Worm (Caenorhabditis elegans): Measurements from ENCODE around the gene F53C3.7.

The F53C3.7 gene

DNA sequence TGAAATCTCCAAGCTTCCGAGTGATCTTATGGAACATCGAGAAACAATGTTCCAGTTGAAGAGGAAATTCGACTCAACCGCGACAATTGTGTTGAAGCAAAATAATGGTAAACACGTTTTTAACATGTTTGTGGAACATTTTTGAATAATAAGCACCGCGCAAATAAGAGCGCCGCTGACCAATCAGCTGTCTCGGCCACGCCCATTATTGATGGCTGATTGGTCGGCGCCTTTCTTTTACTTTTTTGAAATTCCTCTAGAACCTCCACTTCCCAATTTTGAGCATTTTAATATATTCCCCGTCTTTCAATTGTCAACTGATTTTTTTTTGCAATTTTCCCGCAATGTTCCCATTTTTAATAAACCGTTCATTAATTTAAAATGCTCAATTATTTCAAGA lies 13.3 kb downstream of the F53C3.7 start:
- TF ChIP-seq ref-1 (GFP tag; conservative IDR thresholded peaks at IDR 0.05), result no peak
- TF ChIP-seq cog-1 (tag; optimal IDR thresholded peaks at IDR 0.05), result no peak
- no peak for TF ChIP-seq T22C8.4 (GFP tag; IDR thresholded peaks at IDR 0.05)
- no peak for TF ChIP-seq med-1 (GFP tag; optimal IDR thresholded peaks at IDR 0.05; ENCODE audit: insufficient read depth)
- no peak for TF ChIP-seq ztf-29 (GFP tag; IDR thresholded peaks at IDR 0.05)
- no peak for TF ChIP-seq ztf-23 (GFP tag; IDR thresholded peaks at IDR 0.05)
- TF ChIP-seq klf-2 (GFP tag; conservative IDR thresholded peaks at IDR 0.05), result no peak
- no peak for TF ChIP-seq tab-1 (GFP tag; IDR thresholded peaks at IDR 0.05)
- no peak for TF ChIP-seq flt-1 (GFP tag; IDR thresholded peaks at IDR 0.05)

DNA sequence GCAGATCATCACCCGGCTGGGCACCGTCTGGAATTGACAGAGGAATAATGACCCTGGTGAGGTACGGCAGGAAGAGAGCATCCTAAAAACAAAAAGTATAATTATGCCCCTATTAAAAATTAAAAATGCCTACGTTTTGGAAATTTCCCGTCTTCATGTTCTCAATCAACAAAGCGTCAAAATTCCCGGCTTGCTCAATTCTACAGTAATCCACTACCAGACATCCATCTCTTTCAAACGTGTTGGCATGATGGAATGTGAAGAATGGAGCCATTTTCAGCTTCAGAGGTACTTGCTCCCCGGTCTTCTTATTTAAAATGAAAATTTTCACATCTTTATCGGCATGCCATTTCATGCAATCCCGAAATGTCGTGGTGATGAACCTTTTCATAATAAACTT lies 14.4 kb downstream of the F53C3.7 start:
- no peak for TF ChIP-seq flt-1 (GFP tag; IDR thresholded peaks at IDR 0.05)
- no peak for TF ChIP-seq ref-1 (GFP tag; conservative IDR thresholded peaks at IDR 0.05)
- TF ChIP-seq ztf-23 (GFP tag; IDR thresholded peaks at IDR 0.05), result no peak
- TF ChIP-seq cog-1 (tag; optimal IDR thresholded peaks at IDR 0.05), result no peak
- no peak for TF ChIP-seq klf-2 (GFP tag; conservative IDR thresholded peaks at IDR 0.05)
- no peak for TF ChIP-seq T22C8.4 (GFP tag; IDR thresholded peaks at IDR 0.05)
- TF ChIP-seq med-1 (GFP tag; optimal IDR thresholded peaks at IDR 0.05; ENCODE audit: insufficient read depth), result no peak
- no peak for TF ChIP-seq ztf-29 (GFP tag; IDR thresholded peaks at IDR 0.05)
- no peak for TF ChIP-seq tab-1 (GFP tag; IDR thresholded peaks at IDR 0.05)

DNA sequence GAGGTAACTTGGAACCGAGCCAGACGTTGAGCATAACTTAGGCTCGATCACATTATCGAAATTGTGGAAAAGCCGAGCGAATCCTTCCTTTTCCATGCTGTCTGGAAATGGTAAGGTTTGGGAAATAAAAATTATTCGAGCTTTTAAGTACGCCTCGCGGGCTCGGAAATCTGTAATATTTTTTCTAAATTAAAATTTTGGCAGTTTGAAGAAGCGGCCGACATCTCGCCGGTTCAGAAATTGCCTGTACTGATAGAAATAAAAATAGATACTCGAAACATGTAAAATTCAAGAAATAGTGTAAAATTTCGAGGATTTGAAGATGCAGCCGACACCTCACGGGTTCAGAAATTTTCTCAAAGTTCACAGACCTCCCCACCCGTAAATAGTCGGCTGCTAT lies 15.9 kb downstream of the F53C3.7 start, which contains the start of gene bcmo-2:
Gene bcmo-2 (minus strand): TSS at position 101 of the 400 bp plus-strand sequence.
- TF ChIP-seq ztf-29 (GFP tag; IDR thresholded peaks at IDR 0.05), result no peak
- TF ChIP-seq med-1 (GFP tag; optimal IDR thresholded peaks at IDR 0.05; ENCODE audit: insufficient read depth), result no peak
- no peak for TF ChIP-seq tab-1 (GFP tag; IDR thresholded peaks at IDR 0.05)
- no peak for TF ChIP-seq ztf-23 (GFP tag; IDR thresholded peaks at IDR 0.05)
- no peak for TF ChIP-seq klf-2 (GFP tag; conservative IDR thresholded peaks at IDR 0.05)
- no peak for TF ChIP-seq ref-1 (GFP tag; conservative IDR thresholded peaks at IDR 0.05)
- TF ChIP-seq cog-1 (tag; optimal IDR thresholded peaks at IDR 0.05), result no peak
- no peak for TF ChIP-seq T22C8.4 (GFP tag; IDR thresholded peaks at IDR 0.05)
- no peak for TF ChIP-seq flt-1 (GFP tag; IDR thresholded peaks at IDR 0.05)

DNA sequence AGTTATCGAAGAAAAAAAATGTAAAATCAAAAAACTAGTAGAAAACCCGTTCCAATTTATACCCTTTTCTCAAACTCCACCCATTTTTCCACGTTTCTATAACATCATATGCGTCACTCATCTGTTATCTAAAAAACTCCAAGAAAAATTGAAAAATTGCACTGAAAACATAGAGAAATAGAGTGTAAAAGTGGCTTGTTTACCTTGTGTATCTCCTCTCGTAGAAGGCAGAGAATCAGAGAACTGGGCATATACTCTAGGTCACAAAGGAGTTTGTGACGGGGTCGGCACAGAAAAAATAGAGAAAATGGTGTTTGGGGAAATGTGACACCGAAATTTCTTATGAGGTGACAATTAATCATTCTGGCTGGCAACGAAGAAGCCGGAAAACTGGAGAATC lies 16.4 kb downstream of the F53C3.7 start:
- TF ChIP-seq klf-2 (GFP tag; conservative IDR thresholded peaks at IDR 0.05) (no peak), ztf-29 (GFP tag; IDR thresholded peaks at IDR 0.05) (no peak), T22C8.4 (GFP tag; IDR thresholded peaks at IDR 0.05) (no peak), med-1 (GFP tag; optimal IDR thresholded peaks at IDR 0.05; ENCODE audit: insufficient read depth) (no peak), ref-1 (GFP tag; conservative IDR thresholded peaks at IDR 0.05) (no peak), ztf-23 (GFP tag; IDR thresholded peaks at IDR 0.05) (no peak), flt-1 (GFP tag; IDR thresholded peaks at IDR 0.05) (no peak), tab-1 (GFP tag; IDR thresholded peaks at IDR 0.05) (no peak), cog-1 (tag; optimal IDR thresholded peaks at IDR 0.05) (no peak)

DNA sequence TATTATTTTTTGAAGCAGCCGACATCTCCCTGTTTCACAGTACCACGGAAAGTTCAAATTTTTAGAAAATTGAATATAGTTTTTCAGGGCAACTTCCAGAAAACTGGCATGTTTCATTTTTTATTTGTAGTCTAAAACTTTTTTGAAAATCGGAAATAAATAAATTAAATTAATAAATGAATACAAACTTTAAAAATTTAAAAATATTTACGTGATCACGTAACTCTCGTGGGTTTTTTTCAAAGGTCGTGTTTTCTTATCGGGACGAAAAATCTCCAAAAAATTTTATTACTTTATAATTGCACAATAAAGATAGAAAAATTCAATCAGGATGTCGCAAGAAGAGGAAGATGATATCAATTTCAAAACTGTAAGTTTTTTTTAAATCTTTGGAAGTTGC lies 16.9 kb downstream of the F53C3.7 start, which contains the start of gene F53C3.1:
Gene F53C3.1 (plus strand): TSS at position 301 of the 400 bp plus-strand sequence.
- TF ChIP-seq ref-1 (GFP tag; conservative IDR thresholded peaks at IDR 0.05) (no peak), flt-1 (GFP tag; IDR thresholded peaks at IDR 0.05) (no peak), ztf-23 (GFP tag; IDR thresholded peaks at IDR 0.05) (no peak), cog-1 (tag; optimal IDR thresholded peaks at IDR 0.05) (no peak), klf-2 (GFP tag; conservative IDR thresholded peaks at IDR 0.05) (no peak)

DNA sequence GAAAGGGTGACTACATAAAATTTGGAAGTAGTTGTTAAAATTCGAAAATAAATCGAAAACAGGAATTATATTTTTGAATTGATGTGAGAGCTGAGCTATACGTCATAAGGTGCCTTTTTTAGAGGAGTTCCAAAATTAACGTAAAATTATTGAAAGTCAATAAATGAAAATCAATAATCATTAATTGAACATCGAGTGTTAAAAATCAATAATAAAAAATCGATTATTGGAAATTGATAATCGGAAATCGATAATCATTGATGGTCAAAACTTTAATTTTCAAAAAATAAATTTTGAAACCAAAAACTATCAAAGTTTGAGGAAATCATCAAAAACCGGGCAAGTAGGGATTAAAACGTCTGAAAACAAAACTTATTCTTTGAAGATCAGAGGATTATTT lies 18.8 kb downstream of the F53C3.7 start:
- TF ChIP-seq klf-2 (GFP tag; conservative IDR thresholded peaks at IDR 0.05) (no peak), T22C8.4 (GFP tag; IDR thresholded peaks at IDR 0.05) (peak; percentile 33; the same call in 1 of the 2 replicates)

DNA sequence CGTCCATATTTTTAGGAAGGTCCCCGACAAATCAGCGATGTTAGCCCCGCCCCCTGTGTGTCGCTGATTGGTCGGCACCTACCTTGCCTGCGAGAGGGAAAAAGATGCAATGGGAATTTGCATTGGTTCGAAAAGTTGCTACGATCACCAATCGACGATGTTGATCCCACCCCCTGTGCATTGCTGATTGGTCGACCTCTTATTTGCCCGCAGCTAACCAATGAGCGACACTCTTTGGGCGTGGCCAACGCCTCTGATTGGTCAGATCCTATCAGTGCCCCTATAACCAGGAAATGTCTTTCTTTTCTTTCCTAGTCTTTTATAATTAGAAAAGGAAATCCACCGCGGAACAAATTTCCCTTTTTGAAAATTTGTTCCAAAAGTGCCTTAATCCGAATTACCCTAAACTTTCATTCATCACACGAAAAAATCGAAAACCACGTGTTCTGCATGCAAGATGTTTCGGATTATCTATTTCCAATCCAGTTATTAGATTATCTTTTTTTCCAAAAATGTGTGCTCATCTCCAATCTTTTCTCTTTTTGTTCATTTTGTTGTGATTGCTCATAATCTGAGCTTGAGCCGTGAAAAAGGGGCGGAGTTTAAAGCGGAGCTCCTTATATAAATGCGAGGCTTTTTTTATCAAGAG lies 23.3 kb downstream of the F53C3.7 start:
- TF ChIP-seq ztf-23 (GFP tag; IDR thresholded peaks at IDR 0.05) (no peak), flt-1 (GFP tag; IDR thresholded peaks at IDR 0.05) (no peak), klf-2 (GFP tag; conservative IDR thresholded peaks at IDR 0.05) (no peak), tab-1 (GFP tag; IDR thresholded peaks at IDR 0.05) (no peak), T22C8.4 (GFP tag; IDR thresholded peaks at IDR 0.05) (no peak)

DNA sequence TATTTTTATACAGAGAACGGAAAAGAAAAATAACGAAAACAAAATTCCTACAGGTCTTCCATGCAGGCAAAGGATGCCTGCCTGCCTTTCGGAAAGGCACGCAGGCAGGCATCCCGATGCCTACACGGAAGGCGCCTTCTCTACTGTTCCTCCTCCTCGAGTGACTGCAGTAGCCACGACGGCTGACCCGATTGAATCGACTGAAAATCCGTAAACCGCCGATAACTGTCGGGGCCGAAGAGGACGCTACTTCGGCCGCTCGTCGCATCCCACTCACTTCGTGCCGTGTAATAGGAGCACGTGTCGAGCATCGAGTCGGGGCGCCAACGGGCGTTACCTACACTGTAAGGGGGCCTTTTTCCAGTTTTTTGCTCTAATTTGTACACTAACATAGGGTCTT lies 25.8 kb downstream of the F53C3.7 start:
- no peak for TF ChIP-seq tab-1 (GFP tag; IDR thresholded peaks at IDR 0.05)
- TF ChIP-seq ztf-23 (GFP tag; IDR thresholded peaks at IDR 0.05), result no peak
- TF ChIP-seq klf-2 (GFP tag; conservative IDR thresholded peaks at IDR 0.05), result no peak
- no peak for TF ChIP-seq med-1 (GFP tag; optimal IDR thresholded peaks at IDR 0.05; ENCODE audit: insufficient read depth)
- no peak for TF ChIP-seq T22C8.4 (GFP tag; IDR thresholded peaks at IDR 0.05)
- no peak for TF ChIP-seq ref-1 (GFP tag; conservative IDR thresholded peaks at IDR 0.05)
- no peak for TF ChIP-seq ztf-29 (GFP tag; IDR thresholded peaks at IDR 0.05)
- no peak for TF ChIP-seq cog-1 (tag; optimal IDR thresholded peaks at IDR 0.05)
- TF ChIP-seq flt-1 (GFP tag; IDR thresholded peaks at IDR 0.05), result no peak

DNA sequence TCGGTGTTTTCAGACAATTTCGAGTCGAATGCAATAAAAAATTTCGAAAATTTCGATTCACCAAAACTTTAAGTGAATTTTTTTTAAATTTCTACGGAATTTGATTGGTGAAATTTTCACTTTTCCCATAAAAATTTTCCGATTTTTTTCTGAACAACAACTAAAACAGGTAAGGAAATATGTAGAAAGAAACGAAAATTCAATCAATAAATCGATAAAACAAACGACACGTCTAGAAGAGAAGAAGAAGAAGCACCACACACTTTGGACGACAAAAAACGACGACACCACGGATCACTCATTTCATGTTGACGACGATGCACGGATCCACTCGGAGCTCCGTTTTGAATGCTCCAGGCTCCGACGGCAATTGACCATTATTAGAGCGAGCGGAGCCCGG lies 27.8 kb downstream of the F53C3.7 start:
- TF ChIP-seq ref-1 (GFP tag; conservative IDR thresholded peaks at IDR 0.05), result no peak
- TF ChIP-seq T22C8.4 (GFP tag; IDR thresholded peaks at IDR 0.05), result no peak
- no peak for TF ChIP-seq cog-1 (tag; optimal IDR thresholded peaks at IDR 0.05)
- TF ChIP-seq med-1 (GFP tag; optimal IDR thresholded peaks at IDR 0.05; ENCODE audit: insufficient read depth), result no peak
- no peak for TF ChIP-seq tab-1 (GFP tag; IDR thresholded peaks at IDR 0.05)

DNA sequence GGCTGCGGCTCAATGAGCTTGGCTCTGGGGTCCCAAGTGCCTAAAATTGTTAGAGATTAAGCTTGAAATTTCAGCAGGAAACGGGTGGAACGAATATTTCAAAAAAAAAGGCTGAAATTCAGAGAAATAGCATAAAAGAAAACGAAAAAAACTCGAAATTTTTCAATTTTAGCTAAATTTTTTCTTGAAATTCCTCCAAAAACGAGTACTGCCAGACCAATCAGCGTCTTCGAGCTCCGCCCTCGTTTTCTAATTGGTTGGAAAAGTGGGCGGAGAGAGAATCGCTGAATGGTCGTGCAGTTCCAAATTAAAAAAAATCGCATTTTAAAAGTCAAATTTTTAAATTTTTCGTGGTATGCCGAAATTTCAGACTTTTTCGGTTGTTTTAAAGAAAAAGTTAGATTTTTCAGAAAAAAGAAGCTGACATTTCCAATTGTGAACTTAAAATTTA lies 33.1 kb downstream of the F53C3.7 start, which contains the start of gene plpp-1.1:
Gene plpp-1.1 (minus strand): TSS at position 51 of the 451 bp plus-strand sequence.
- TF ChIP-seq cog-1 (tag; optimal IDR thresholded peaks at IDR 0.05) (no peak), ztf-23 (GFP tag; IDR thresholded peaks at IDR 0.05) (no peak), ref-1 (GFP tag; conservative IDR thresholded peaks at IDR 0.05) (no peak), tab-1 (GFP tag; IDR thresholded peaks at IDR 0.05) (no peak), klf-2 (GFP tag; conservative IDR thresholded peaks at IDR 0.05) (no peak), flt-1 (GFP tag; IDR thresholded peaks at IDR 0.05) (no peak), ztf-29 (GFP tag; IDR thresholded peaks at IDR 0.05) (no peak), T22C8.4 (GFP tag; IDR thresholded peaks at IDR 0.05) (no peak), med-1 (GFP tag; optimal IDR thresholded peaks at IDR 0.05; ENCODE audit: insufficient read depth) (no peak)
